Fruit fly (Drosophila melanogaster) whole organism, embryonic: ENCODE data around the gene Sec15.

ENCODE experiments used
- Aef1 ChIP-seq: fragments of 200-800 bp; sonication (Bioruptor generic); IDR thresholded peaks from 3 replicates; pipeline ENCODE4 v1.3.6; 2022; ENCODE audit warnings: missing biosample characterization, missing genetic modification characterization
- CG10267 ChIP-seq: fragments of 200-800 bp; sonication (Bioruptor generic); optimal IDR thresholded peaks from 2 replicates; lab custom pipeline; 2018; ENCODE audit warnings: missing biosample characterization, mild to moderate bottlenecking, missing genetic modification characterization, moderate library complexity
- CG10979 ChIP-seq: fragments of 200-800 bp; sonication (Bioruptor generic); optimal IDR thresholded peaks from 2 replicates; lab custom pipeline; 2018; ENCODE audit warnings: missing biosample characterization, mild to moderate bottlenecking, missing genetic modification characterization, moderate library complexity
- CG11085 ChIP-seq: fragments of 200-800 bp; sonication (Bioruptor generic); IDR thresholded peaks from 2 replicates; pipeline ENCODE4 v1.3.6; 2022; ENCODE audit warnings: missing biosample characterization, missing genetic modification characterization
- CG11398 ChIP-seq: fragments of 200-800 bp; sonication (Bioruptor generic); optimal IDR thresholded peaks from 2 replicates; lab custom pipeline; 2016; ENCODE audit warnings: missing biosample characterization, missing genetic modification characterization
- CG12391 ChIP-seq: fragments of 200-800 bp; sonication (Bioruptor generic); optimal IDR thresholded peaks from 3 replicates; lab custom pipeline; 2018; ENCODE audit warnings: missing biosample characterization, mild to moderate bottlenecking, missing genetic modification characterization, moderate library complexity
- CG12659 ChIP-seq: fragments of 200-800 bp; sonication (Bioruptor generic); optimal IDR thresholded peaks from 3 replicates; lab custom pipeline; 2017; ENCODE audit warnings: mild to moderate bottlenecking, missing biosample characterization, missing genetic modification reagents, missing genetic modification characterization
- CG13287 ChIP-seq: fragments of 200-800 bp; sonication (Bioruptor generic); IDR thresholded peaks from 2 replicates; pipeline ENCODE4 v1.3.6; 2022; ENCODE audit warnings: missing biosample characterization, missing genetic modification characterization; ENCODE audit not compliant: partially characterized antibody
- CG14441 ChIP-seq: fragments of 200-800 bp; sonication (Bioruptor generic); IDR thresholded peaks from 2 replicates; pipeline ENCODE4 v1.3.6; 2022; ENCODE audit warnings: missing biosample characterization, missing genetic modification characterization
- CG14860 ChIP-seq: fragments of 200-800 bp; sonication (Bioruptor generic); IDR thresholded peaks from 3 replicates; pipeline ENCODE4 v1.3.6; 2022; ENCODE audit warnings: missing biosample characterization, missing genetic modification characterization; ENCODE audit not compliant: partially characterized antibody
- CG15514 ChIP-seq: fragments of 200-800 bp; sonication (Bioruptor generic); optimal IDR thresholded peaks from 3 replicates; lab custom pipeline; 2017; ENCODE audit warnings: missing biosample characterization, missing genetic modification characterization, mild to moderate bottlenecking, moderate library complexity, missing genetic modification reagents
- CG15696 ChIP-seq: fragments of 200-800 bp; sonication (Bioruptor generic); optimal IDR thresholded peaks from 2 replicates; lab custom pipeline; 2019; ENCODE audit warnings: missing biosample characterization, mild to moderate bottlenecking, missing genetic modification characterization, moderate library complexity
- CG17829 ChIP-seq: fragments of 200-800 bp; optimal IDR thresholded peaks from 2 replicates; lab custom pipeline; 2019; ENCODE audit warnings: missing biosample characterization, mild to moderate bottlenecking, missing genetic modification characterization, moderate library complexity
- CG17912 ChIP-seq: fragments of 200-800 bp; sonication (Bioruptor generic); optimal IDR thresholded peaks from 2 replicates; lab custom pipeline; 2018; ENCODE audit warnings: missing biosample characterization, mild to moderate bottlenecking, missing genetic modification characterization
- CG18476 ChIP-seq: fragments of 200-800 bp; sonication (Bioruptor generic); optimal IDR thresholded peaks from 2 replicates; lab custom pipeline; 2016; ENCODE audit warnings: missing biosample characterization, mild to moderate bottlenecking, missing genetic modification characterization
- CG2116 ChIP-seq: fragments of 200-800 bp; sonication (Bioruptor generic); optimal IDR thresholded peaks from 3 replicates; lab custom pipeline; 2018; ENCODE audit warnings: missing biosample characterization, mild to moderate bottlenecking, missing genetic modification characterization
- CG2120 ChIP-seq: fragments of 200-800 bp; sonication (Bioruptor generic); optimal IDR thresholded peaks from 3 replicates; lab custom pipeline; 2016; ENCODE audit warnings: missing biosample characterization, missing genetic modification characterization
- CG30020 ChIP-seq: fragments of 200-800 bp; optimal IDR thresholded peaks from 2 replicates; lab custom pipeline; 2019; ENCODE audit warnings: missing biosample characterization, mild to moderate bottlenecking, missing genetic modification characterization, moderate library complexity
- CG31388 ChIP-seq: fragments of 200-800 bp; sonication (Bioruptor generic); optimal IDR thresholded peaks from 2 replicates; lab custom pipeline; 2016; ENCODE audit warnings: missing biosample characterization, missing genetic modification characterization
- CG31441 ChIP-seq: fragments of 200-800 bp; sonication (Bioruptor generic); IDR thresholded peaks from 2 replicates; pipeline ENCODE4 v1.3.6; 2022; ENCODE audit warnings: missing biosample characterization, missing genetic modification characterization
- CG4424 ChIP-seq: fragments of 200-800 bp; sonication (Bioruptor generic); optimal IDR thresholded peaks from 3 replicates; lab custom pipeline; 2016; ENCODE audit warnings: missing biosample characterization, missing genetic modification characterization
- CG9609 ChIP-seq: fragments of 200-800 bp; sonication (Bioruptor generic); optimal IDR thresholded peaks from 3 replicates; lab custom pipeline; 2016; ENCODE audit warnings: missing biosample characterization, missing genetic modification characterization
- CoRest ChIP-seq: fragments of 200-800 bp; sonication (Bioruptor generic); optimal IDR thresholded peaks from 3 replicates; lab custom pipeline; 2018; ENCODE audit warnings: missing biosample characterization, mild to moderate bottlenecking, missing genetic modification characterization, moderate library complexity
- E2f2 ChIP-seq: fragments of 200-800 bp; sonication (Bioruptor generic); IDR thresholded peaks from 2 replicates; pipeline ENCODE4 v1.3.6; 2022; ENCODE audit warnings: missing biosample characterization, missing genetic modification characterization
- HHEX ChIP-seq: fragments of 200-800 bp; sonication (Bioruptor generic); optimal IDR thresholded peaks from 3 replicates; lab custom pipeline; 2017; ENCODE audit warnings: missing biosample characterization, mild to moderate bottlenecking, missing genetic modification characterization, missing genetic modification reagents
- Hr51 ChIP-seq, 2 experiments: fragments of 200-800 bp; sonication (Bioruptor generic); optimal IDR thresholded peaks; 2 replicates in 1 of 2; 3 replicates in 1 of 2; lab custom pipeline; 2016 to 2018; ENCODE audit warnings: missing biosample characterization in 2 of 2, missing genetic modification characterization in 2 of 2, mild to moderate bottlenecking in 1 of 2, moderate library complexity in 1 of 2
- MESR4 ChIP-seq: fragments of 200-800 bp; sonication (Bioruptor generic); optimal IDR thresholded peaks from 2 replicates; lab custom pipeline; 2018; ENCODE audit warnings: missing biosample characterization, mild to moderate bottlenecking, missing genetic modification characterization, moderate library complexity
- Mad ChIP-seq: fragments of 200-800 bp; sonication (Bioruptor generic); optimal IDR thresholded peaks from 2 replicates; lab custom pipeline; 2016; ENCODE audit warnings: missing biosample characterization, missing genetic modification characterization
- Opbp ChIP-seq: fragments of 200-800 bp; sonication (Bioruptor generic); IDR thresholded peaks from 3 replicates; pipeline ENCODE4 v1.3.6; 2022; ENCODE audit warnings: missing biosample characterization, missing genetic modification characterization; ENCODE audit not compliant: partially characterized antibody
- Scr ChIP-seq: fragments of 200-800 bp; sonication (Bioruptor generic); IDR thresholded peaks from 2 replicates; pipeline ENCODE4 v1.3.6; 2022; ENCODE audit warnings: missing biosample characterization, missing genetic modification characterization; ENCODE audit not compliant: partially characterized antibody
- Six4 ChIP-seq: fragments of 200-800 bp; sonication (Bioruptor generic); optimal IDR thresholded peaks from 2 replicates; lab custom pipeline; 2016; ENCODE audit warnings: missing biosample characterization, missing genetic modification characterization
- Sry-δ ChIP-seq: fragments of 200-800 bp; sonication (Bioruptor generic); optimal IDR thresholded peaks from 2 replicates; lab custom pipeline; 2016; ENCODE audit warnings: missing biosample characterization, missing genetic modification characterization
- TFAM ChIP-seq: fragments of 200-800 bp; sonication (Bioruptor generic); optimal IDR thresholded peaks from 2 replicates; lab custom pipeline; 2017; ENCODE audit warnings: missing biosample characterization, missing genetic modification characterization, inconsistent platforms
- YL-1 ChIP-seq: fragments of 200-800 bp; sonication (Bioruptor generic); optimal IDR thresholded peaks from 3 replicates; lab custom pipeline; 2017; ENCODE audit warnings: missing biosample characterization, mild to moderate bottlenecking, missing genetic modification characterization
- chn ChIP-seq: fragments of 200-800 bp; sonication (Bioruptor generic); optimal IDR thresholded peaks from 2 replicates; lab custom pipeline; 2016; ENCODE audit warnings: missing biosample characterization, missing genetic modification characterization
- ci ChIP-seq: fragments of 200-800 bp; sonication (Bioruptor generic); IDR thresholded peaks from 3 replicates; pipeline ENCODE4 v1.3.6; 2022; ENCODE audit warnings: missing biosample characterization, missing genetic modification characterization
- dimm ChIP-seq: fragments of 200-800 bp; sonication (Bioruptor generic); IDR thresholded peaks from 2 replicates; pipeline ENCODE4 v1.3.6; 2022; ENCODE audit warnings: missing biosample characterization, missing genetic modification characterization
- dpn ChIP-seq, 2 experiments: fragments of 200-800 bp; sonication (Bioruptor generic); optimal IDR thresholded peaks; 3 replicates each; lab custom pipeline; 2016; ENCODE audit warnings: missing biosample characterization in 2 of 2, missing genetic modification characterization in 2 of 2
- gfzf ChIP-seq: fragments of 200-800 bp; sonication (Bioruptor generic); optimal IDR thresholded peaks from 2 replicates; lab custom pipeline; 2016; ENCODE audit warnings: missing biosample characterization, mild to moderate bottlenecking, missing genetic modification characterization, moderate library complexity
- grn ChIP-seq: fragments of 200-800 bp; sonication (Bioruptor generic); optimal IDR thresholded peaks from 3 replicates; lab custom pipeline; 2017; ENCODE audit warnings: missing biosample characterization, missing genetic modification characterization
- knrl ChIP-seq: fragments of 200-800 bp; sonication (Bioruptor generic); IDR thresholded peaks from 3 replicates; pipeline ENCODE4 v1.3.6; 2022; ENCODE audit warnings: missing biosample characterization, missing genetic modification characterization; ENCODE audit not compliant: partially characterized antibody
- phol ChIP-seq: fragments of 200-800 bp; sonication (Bioruptor generic); optimal IDR thresholded peaks from 3 replicates; lab custom pipeline; 2018; ENCODE audit warnings: missing biosample characterization, mild to moderate bottlenecking, missing genetic modification characterization, moderate library complexity
- pzg ChIP-seq: fragments of 200-800 bp; sonication (Bioruptor generic); optimal IDR thresholded peaks from 3 replicates; lab custom pipeline; 2018; ENCODE audit warnings: missing biosample characterization, mild to moderate bottlenecking, missing genetic modification characterization, moderate library complexity
- sens ChIP-seq: fragments of 200-800 bp; sonication (Bioruptor generic); peaks from one replicate; lab custom pipeline; 2016; ENCODE audit warnings: missing biosample characterization, missing genetic modification characterization
- sob ChIP-seq: fragments of 200-800 bp; sonication (Bioruptor generic); IDR thresholded peaks from 2 replicates; pipeline ENCODE4 v1.3.6; 2022; ENCODE audit warnings: missing biosample characterization, missing genetic modification characterization
- stwl ChIP-seq: fragments of 200-800 bp; sonication (Bioruptor generic); optimal IDR thresholded peaks from 3 replicates; lab custom pipeline; 2018; ENCODE audit warnings: missing biosample characterization, mild to moderate bottlenecking, missing genetic modification characterization, moderate library complexity
- sug ChIP-seq: fragments of 200-800 bp; optimal IDR thresholded peaks from 2 replicates; lab custom pipeline; 2019; ENCODE audit warnings: missing biosample characterization, mild to moderate bottlenecking, missing genetic modification characterization, moderate library complexity
- tap ChIP-seq: fragments of 200-800 bp; optimal IDR thresholded peaks from 3 replicates; lab custom pipeline; 2019; ENCODE audit warnings: missing biosample characterization, mild to moderate bottlenecking, missing genetic modification characterization, moderate library complexity
- twi ChIP-seq: fragments of 200-800 bp; optimal IDR thresholded peaks from 2 replicates; lab custom pipeline; 2019; ENCODE audit warnings: missing biosample characterization, mild to moderate bottlenecking, missing genetic modification characterization, moderate library complexity
- zfh2 ChIP-seq: fragments of 200-800 bp; sonication (Bioruptor generic); optimal IDR thresholded peaks from 2 replicates; lab custom pipeline; 2016; ENCODE audit warnings: missing biosample characterization, missing genetic modification characterization

Gene Sec15

dm6 chr3R:21130050-21130449 lies 22.3 kb upstream of the Sec15 start, which contains the start of gene Ice2 (continued):
- no peak for TF ChIP-seq TFAM (GFP tag; lab: Kevin White, UChicago)
- peak; percentile 67 for TF ChIP-seq CG2116 (GFP tag; lab: Kevin White, UChicago)
- peak; percentile 16 for TF ChIP-seq CoRest (tag; lab: Kevin White, UChicago)
- no peak for TF ChIP-seq dimm (GFP tag; lab: Robert Waterston, UW)
- TF ChIP-seq CG31388: no peak
- peak; percentile 9 for TF ChIP-seq CG12391 (tag; lab: Kevin White, UChicago)
- TF ChIP-seq tap: no peak
- TF ChIP-seq phol (tag; lab: Kevin White, UChicago): peak; percentile 41
- peak; percentile 75 for TF ChIP-seq gfzf (GFP tag; lab: Kevin White, UChicago)
- peak; percentile 35 for TF ChIP-seq Scr (GFP tag; lab: Robert Waterston, UW)
- no peak for TF ChIP-seq CG4424 (GFP tag; lab: Kevin White, UChicago)
- TF ChIP-seq E2f2 (GFP tag; lab: Robert Waterston, UW): peak; percentile 96
- TF ChIP-seq CG10267 (tag; lab: Kevin White, UChicago): peak; percentile 63
- no peak for TF ChIP-seq CG11085 (GFP tag; lab: Robert Waterston, UW)
- no peak for TF ChIP-seq grn
- no peak for TF ChIP-seq CG17912 (GFP tag; lab: Kevin White, UChicago)
- TF ChIP-seq CG18476 (GFP tag; lab: Kevin White, UChicago): no peak
- TF ChIP-seq CG17829 (tag; lab: Kevin White, UChicago): peak; percentile 45
- no peak for TF ChIP-seq CG14441 (GFP tag; lab: Robert Waterston, UW)
- TF ChIP-seq sug (tag; lab: Kevin White, UChicago): peak; percentile 21
- TF ChIP-seq CG10979 (tag; lab: Kevin White, UChicago): peak; percentile 5
- peak; percentile 49 for TF ChIP-seq Sry-δ (GFP tag; lab: Kevin White, UChicago)
- TF ChIP-seq CG13287: peak; percentile 66
- peak; percentile 74 for TF ChIP-seq sens
- TF ChIP-seq HHEX: no peak
- TF ChIP-seq pzg (GFP tag; lab: Kevin White, UChicago): peak; percentile 61
- TF ChIP-seq stwl (tag; lab: Kevin White, UChicago): peak; percentile 42
- TF ChIP-seq sob (GFP tag; lab: Robert Waterston, UW): peak; percentile 38
- TF ChIP-seq twi: no peak
- no peak for TF ChIP-seq zfh2 (GFP tag; lab: Kevin White, UChicago)
- no peak for TF ChIP-seq CG9609 (GFP tag; lab: Kevin White, UChicago)
- no peak for TF ChIP-seq Hr51 (GFP tag; optimal IDR thresholded peaks at IDR 0.05; lab: Kevin White, UChicago)
- TF ChIP-seq knrl (GFP tag; lab: Robert Waterston, UW): peak; percentile 52; the same call in 2 of the 3 replicates
- 0 out of 3 replicates have a peak, but pooled peaks have one; percentile 14 for TF ChIP-seq ci (GFP tag; lab: Robert Waterston, UW)
- TF ChIP-seq dpn (GFP tag; optimal IDR thresholded peaks at IDR 0.05; lab: Kevin White, UChicago): no peak
- TF ChIP-seq Aef1 (GFP tag; lab: Robert Waterston, UW): no peak
- no peak for TF ChIP-seq Six4 (GFP tag; lab: Kevin White, UChicago)
- peak; percentile 14 for TF ChIP-seq YL-1 (GFP tag; lab: Kevin White, UChicago)
- peak; percentile 23 for TF ChIP-seq MESR4 (GFP tag; lab: Kevin White, UChicago)
- no peak for TF ChIP-seq CG31441 (GFP tag; lab: Robert Waterston, UW)
- no peak for TF ChIP-seq Mad (GFP tag; lab: Kevin White, UChicago)
- peak; percentile 7 for TF ChIP-seq CG15696 (tag; lab: Kevin White, UChicago)
- TF ChIP-seq CG14860 (GFP tag; lab: Robert Waterston, UW): no peak
- peak; percentile 3 for TF ChIP-seq CG2120 (GFP tag; lab: Kevin White, UChicago)
- TF ChIP-seq CG15514 (GFP tag; lab: Kevin White, UChicago): peak; percentile 92
- TF ChIP-seq CG12659 (GFP tag; lab: Kevin White, UChicago): peak; percentile 29
- TF ChIP-seq chn (GFP tag; lab: Kevin White, UChicago): no peak
- peak; percentile 38 for TF ChIP-seq CG30020 (tag; lab: Kevin White, UChicago)
- TF ChIP-seq CG11398: no peak
- TF ChIP-seq Opbp (GFP tag; lab: Robert Waterston, UW): peak; percentile 62
